Worm (Caenorhabditis elegans) whole organism, L4/young adult: ENCODE data around the gene let-754.

Source experiments
- W03F9.2 ChIP-seq: fragments of 150-350 bp; optimal IDR thresholded peaks from 2 replicates; lab custom pipeline; 2014; ENCODE audit warnings: missing biosample characterization, missing genetic modification characterization
- him-1 ChIP-seq: sonication (generic microtip); optimal IDR thresholded peaks from 2 replicates; lab custom pipeline; 2016; ENCODE audit warnings: missing genotype, missing genetic modification reagents, missing genetic modification characterization, missing compliant biosample characterization

ce11 chrIII:7977224-7977623 is 24.1 kb upstream of the let-754 start:
- TF ChIP-seq him-1 (tag; lab: Kevin White, UChicago) (no peak), W03F9.2 (tag; lab: Kevin White, UChicago) (no peak)
